Worm (Caenorhabditis elegans) whole organism, L1 larva: ENCODE data around the gene col-109.

Source experiments
- ama-1 ChIP-seq: fragments of 150-350 bp; optimal IDR thresholded peaks from 2 replicates; lab custom pipeline; 2014
- fkh-10 ChIP-seq: sonication (generic microtip); optimal IDR thresholded peaks from 2 replicates; lab custom pipeline; 2017; ENCODE audit warnings: missing biosample characterization, missing genetic modification reagents, missing genetic modification characterization

DNA sequence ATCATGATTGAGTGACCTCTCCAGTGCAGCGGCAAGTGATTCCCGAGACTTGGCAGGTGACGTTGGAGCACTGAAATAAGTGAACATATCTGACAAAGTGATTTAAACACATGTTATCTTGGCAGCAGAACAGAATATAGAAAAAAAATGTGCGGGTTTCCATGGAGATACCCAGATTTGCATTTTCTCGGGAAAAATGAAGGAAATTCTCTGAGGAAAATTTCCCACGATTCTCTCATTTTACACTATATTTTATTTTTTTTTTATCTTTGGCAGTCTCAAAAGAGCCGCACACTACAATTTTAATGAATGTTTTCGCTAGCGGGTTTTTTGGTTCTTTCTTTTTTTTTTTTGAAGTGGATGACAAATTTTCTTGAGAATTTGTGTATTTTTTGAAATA lies 6.2 kb downstream of the col-109 start:
- TF ChIP-seq ama-1 (lab: Kevin White, UChicago) (no peak), fkh-10 (GFP tag; lab: Kevin White, UChicago) (no peak)
